Worm (Caenorhabditis elegans): ENCODE data around the gene F31A3.5.

- TF ChIP-seq F37B4.10 (GFP tag; IDR thresholded peaks at IDR 0.05) (no peak), snpc-4 (GFP tag; optimal IDR thresholded peaks at IDR 0.05) (peak; percentile 50), snpc-4 (tag; optimal IDR thresholded peaks at IDR 0.05) (peak in 2 of 4 experiments; percentile 51 to 64)
Measured at ce11 chrX:17611180-17611579, 47.8 kb upstream of the F31A3.5 start.

Data from whole organism, young adult.